Fruit fly (Drosophila melanogaster): ENCODE results near the gene Nazo.

- TF ChIP-seq Myc (optimal IDR thresholded peaks at IDR 0.05): no peak
- no peak for TF ChIP-seq dmrt93B (GFP tag; optimal IDR thresholded peaks at IDR 0.05)
- TF ChIP-seq CG9705 (GFP tag; optimal IDR thresholded peaks at IDR 0.05): no peak
- no peak for TF ChIP-seq dl (GFP tag; optimal IDR thresholded peaks at IDR 0.05; ENCODE audit: insufficient read depth in 1 of 2, partially characterized antibody in 2 of 2)
- no peak for TF ChIP-seq rgr (GFP tag; optimal IDR thresholded peaks at IDR 0.05)
- TF ChIP-seq GATAd (GFP tag; optimal IDR thresholded peaks at IDR 0.05): no peak
- TF ChIP-seq psq (GFP tag; optimal IDR thresholded peaks at IDR 0.05): no peak
- no peak for TF ChIP-seq Sp1 (GFP tag; optimal IDR thresholded peaks at IDR 0.05)
- no peak for TF ChIP-seq HLH106 (tag; optimal IDR thresholded peaks at IDR 0.05)
- TF ChIP-seq woc (GFP tag; optimal IDR thresholded peaks at IDR 0.05): no peak
Measured at dm6 chr3R:8317709-8318335, 30.1 kb downstream of the Nazo start.
